Fruit fly (Drosophila melanogaster): Measurements from ENCODE around the gene Saysd1.

Saysd1 gene

dm6 chr3R:25258628-25259240 is 43.7 kb upstream of the Saysd1 start, which contains the start of gene CG11857 (continued):
- TF ChIP-seq CG6683 (GFP tag; optimal IDR thresholded peaks at IDR 0.05) (peak; percentile 87), BEAF-32 (GFP tag; optimal IDR thresholded peaks at IDR 0.05) (peak; percentile 100), Lpt (GFP tag; optimal IDR thresholded peaks at IDR 0.05) (no peak), CG17568 (GFP tag; optimal IDR thresholded peaks at IDR 0.05) (no peak), CG12071 (GFP tag; optimal IDR thresholded peaks at IDR 0.05) (peak; percentile 89), CG13424 (tag; optimal IDR thresholded peaks at IDR 0.05) (peak; percentile 98), peb (GFP tag; IDR thresholded peaks at IDR 0.05) (peak; percentile 98), CG8290 (GFP tag; optimal IDR thresholded peaks at IDR 0.05) (peak; percentile 98), CG8290 (tag; optimal IDR thresholded peaks at IDR 0.05) (peak; percentile 90 to 97), CG14441 (GFP tag; IDR thresholded peaks at IDR 0.05) (peak; percentile 99), TFAM (GFP tag; optimal IDR thresholded peaks at IDR 0.05) (peak; percentile 73), CG6813 (GFP tag; optimal IDR thresholded peaks at IDR 0.05) (peak; percentile 87), oc (tag; optimal IDR thresholded peaks at IDR 0.05) (peak; percentile 94), cas (GFP tag; IDR thresholded peaks at IDR 0.05) (peak; percentile 98), hth (optimal IDR thresholded peaks at IDR 0.05) (no peak), E2f1 (GFP tag; IDR thresholded peaks at IDR 0.05) (peak; percentile 99), CG10431 (GFP tag; optimal IDR thresholded peaks at IDR 0.05) (peak; percentile 82), phol (tag; optimal IDR thresholded peaks at IDR 0.05) (peak; percentile 98), CG17361 (GFP tag; IDR thresholded peaks at IDR 0.05) (peak; percentile 99), CG5180 (GFP tag; optimal IDR thresholded peaks at IDR 0.05) (no peak), bowl (GFP tag; IDR thresholded peaks at IDR 0.05) (peak; percentile 92), vnd (GFP tag; IDR thresholded peaks at IDR 0.05; ENCODE audit: partially characterized antibody) (peak; percentile 100), sug (tag; optimal IDR thresholded peaks at IDR 0.05) (peak; percentile 97), CG12104 (GFP tag; optimal IDR thresholded peaks at IDR 0.05) (peak; percentile 97), luna (GFP tag; optimal IDR thresholded peaks at IDR 0.05) (peak; percentile 91), CG31388 (GFP tag; optimal IDR thresholded peaks at IDR 0.05) (peak; percentile 97), Awh (GFP tag; IDR thresholded peaks at IDR 0.05) (peak; percentile 97), CG1529 (GFP tag; optimal IDR thresholded peaks at IDR 0.05) (peak; percentile 94), gcm2 (GFP tag; optimal IDR thresholded peaks at IDR 0.05) (peak; percentile 88), fd102C (GFP tag; optimal IDR thresholded peaks at IDR 0.05) (peak; percentile 79), Ets65A (GFP tag) (peak; percentile 100), wor (GFP tag; IDR thresholded peaks at IDR 0.05) (peak; percentile 99), dysf (GFP tag; IDR thresholded peaks at IDR 0.05) (peak; percentile 99), CG10543 (GFP tag; optimal IDR thresholded peaks at IDR 0.05) (peak; percentile 95), CG3407 (GFP tag; optimal IDR thresholded peaks at IDR 0.05) (peak; percentile 94), E2f2 (GFP tag; IDR thresholded peaks at IDR 0.05) (peak; percentile 90), Poxn (GFP tag; IDR thresholded peaks at IDR 0.05) (peak; percentile 97), Bgb (GFP tag; IDR thresholded peaks at IDR 0.05; ENCODE audit: partially characterized antibody) (peak; percentile 99), CG17829 (tag; optimal IDR thresholded peaks at IDR 0.05) (peak; percentile 98), tx (GFP tag; optimal IDR thresholded peaks at IDR 0.05) (peak; percentile 96), CG12769 (tag; optimal IDR thresholded peaks at IDR 0.05) (peak; percentile 98), CG5953 (GFP tag; IDR thresholded peaks at IDR 0.05) (peak; percentile 96), CG34422 (GFP tag; IDR thresholded peaks at IDR 0.05) (peak; percentile 100), CG9932 (GFP tag; IDR thresholded peaks at IDR 0.05) (peak; percentile 100), CG15073 (GFP tag; optimal IDR thresholded peaks at IDR 0.05) (peak; percentile 80), CG9609 (GFP tag; optimal IDR thresholded peaks at IDR 0.05) (peak; percentile 98), Myb (GFP tag; optimal IDR thresholded peaks at IDR 0.05) (peak; percentile 89), CG10267 (tag; optimal IDR thresholded peaks at IDR 0.05) (peak; percentile 94), Atf6 (GFP tag; IDR thresholded peaks at IDR 0.05) (peak; percentile 98), tup (GFP tag; optimal IDR thresholded peaks at IDR 0.05) (peak; percentile 94), cwo (GFP tag; optimal IDR thresholded peaks at IDR 0.05) (peak; percentile 90)

All from whole organism, embryonic.